Fruit fly (Drosophila melanogaster) whole organism, larva: ENCODE results near the gene CG42500.

ENCODE experiments used
- noc ChIP-seq: fragments of 200-800 bp; sonication (Bioruptor generic); optimal IDR thresholded peaks from 3 replicates; lab custom pipeline; 2019; ENCODE audit warnings: missing biosample characterization, mild to moderate bottlenecking, missing genetic modification characterization, moderate library complexity

The CG42500 gene

DNA sequence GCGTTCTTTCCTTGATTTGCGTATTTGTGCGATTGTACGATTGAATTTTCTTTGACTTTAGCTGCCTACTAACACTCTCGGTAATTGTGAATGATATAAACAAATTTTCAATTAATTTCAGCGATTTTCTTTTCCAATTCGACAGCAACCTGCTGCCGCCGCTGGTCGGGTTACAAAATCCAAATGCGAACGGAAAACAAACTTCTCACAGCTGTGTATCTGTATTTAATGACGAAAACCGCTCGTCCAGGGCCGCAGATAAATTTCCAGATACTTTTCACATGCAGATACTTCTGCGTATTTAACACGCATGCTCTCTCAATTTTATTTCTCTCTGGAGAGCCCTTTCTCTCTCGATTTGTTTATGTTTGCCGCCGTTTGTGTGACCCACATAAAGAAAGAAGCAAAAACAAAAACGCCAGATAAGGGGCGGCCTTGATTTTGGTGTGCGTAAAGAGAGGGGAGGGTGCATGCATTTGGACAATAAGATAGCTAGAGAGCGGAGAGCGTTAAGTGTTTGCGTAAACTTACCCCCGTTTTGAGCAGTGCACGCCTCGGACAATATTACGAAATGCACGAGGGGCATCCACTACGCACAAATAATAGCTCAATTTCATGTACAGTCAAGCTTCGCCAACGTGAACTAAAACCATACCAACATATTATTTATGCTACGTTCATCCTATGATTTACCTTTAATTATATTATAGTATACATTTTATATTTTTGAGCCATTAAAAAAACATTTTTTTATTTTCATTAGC is 44.1 kb downstream of the CG42500 start, which contains the start of gene CG12402:
TSS of gene CG12402 (minus strand) at position 164 of the 764 bp plus-strand sequence.
- TF ChIP-seq noc = no peak

DNA sequence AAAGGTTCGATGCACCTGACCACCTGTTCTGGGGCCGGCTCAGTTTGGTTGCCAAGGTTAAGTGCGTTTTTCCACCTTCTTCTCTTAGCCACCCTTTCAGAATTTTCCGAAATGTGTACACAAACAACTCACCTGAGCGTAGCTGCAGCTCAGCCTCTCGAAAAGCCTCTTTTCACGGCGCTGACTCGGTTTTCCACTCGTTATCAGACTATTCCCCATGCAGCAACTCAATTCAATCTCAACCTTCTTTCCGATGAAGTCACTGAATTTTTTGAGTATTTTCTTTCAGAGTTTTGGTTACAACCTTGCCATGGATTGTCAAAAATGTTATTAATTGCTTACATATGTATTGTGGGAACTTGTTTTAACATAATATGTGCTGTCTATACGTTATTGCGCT is 44.9 kb downstream of the CG42500 start:
- no peak for TF ChIP-seq noc

DNA sequence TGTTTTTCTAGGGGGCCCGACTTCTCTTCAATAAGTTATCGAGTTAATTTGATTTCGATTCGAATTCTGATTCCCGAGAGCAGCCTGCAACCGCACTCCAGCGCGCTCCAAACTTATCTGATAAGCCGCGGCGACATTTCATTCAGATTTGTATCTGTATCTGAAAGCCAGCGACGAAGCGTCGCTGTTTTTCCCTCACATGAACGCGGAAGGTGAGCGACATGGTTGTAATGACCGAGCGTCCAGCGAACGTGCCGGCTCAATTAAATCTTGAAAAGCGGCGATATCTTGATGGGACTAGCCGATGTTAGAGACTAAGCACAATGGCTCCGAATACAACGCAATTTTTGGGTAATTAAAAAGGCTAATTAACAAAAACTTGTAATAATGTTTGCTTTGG is 49.4 kb downstream of the CG42500 start, which contains the start of gene PK1-R:
TSS of gene PK1-R (minus strand) at position 101 of the 400 bp plus-strand sequence.
- TF ChIP-seq noc = no peak
